Worm (Caenorhabditis elegans) whole organism, mixed stage, embryonic: ENCODE results near the gene C52A11.3.

Experiments
- M03D4.4 ChIP-seq: sonication (generic microtip); optimal IDR thresholded peaks from 2 replicates; lab custom pipeline; 2017; ENCODE audit warnings: mild to moderate bottlenecking, missing genetic modification characterization, missing compliant biosample characterization
- bed-3 ChIP-seq: fragments of 200-800 bp; sonication (Bioruptor generic); optimal IDR thresholded peaks from 3 replicates; lab custom pipeline; 2018; ENCODE audit warnings: mild to moderate bottlenecking, missing genetic modification characterization, moderate library complexity, missing compliant biosample characterization
- blmp-1 ChIP-seq: fragments of 150-350 bp; optimal IDR thresholded peaks from 2 replicates; lab custom pipeline; 2014; ENCODE audit warnings: missing biosample characterization, missing genetic modification characterization
- ceh-39 ChIP-seq: fragments of 150-350 bp; optimal IDR thresholded peaks from 2 replicates; lab custom pipeline; 2014; ENCODE audit warnings: missing biosample characterization, missing genetic modification characterization
- ceh-83 ChIP-seq: fragments of 200-800 bp; sonication (Bioruptor generic); optimal IDR thresholded peaks from 2 replicates; lab custom pipeline; 2018; ENCODE audit warnings: mild to moderate bottlenecking, missing genetic modification characterization, missing compliant biosample characterization
- cnd-1 ChIP-seq: fragments of 200-800 bp; sonication (Bioruptor generic); optimal IDR thresholded peaks from 2 replicates; lab custom pipeline; 2018; ENCODE audit warnings: mild to moderate bottlenecking, missing genetic modification characterization, missing compliant biosample characterization
- drap-1 ChIP-seq: fragments of 200-800 bp; sonication (Bioruptor generic); optimal IDR thresholded peaks from 3 replicates; lab custom pipeline; 2018; ENCODE audit warnings: mild to moderate bottlenecking, missing genetic modification characterization, missing compliant biosample characterization
- elt-3 ChIP-seq: fragments of 150-350 bp; optimal IDR thresholded peaks from 2 replicates; lab custom pipeline; 2014; ENCODE audit warnings: missing biosample characterization, missing genetic modification characterization
- flh-1 ChIP-seq: fragments of 200-800 bp; sonication (Bioruptor generic); optimal IDR thresholded peaks from 2 replicates; lab custom pipeline; 2018; ENCODE audit warnings: mild to moderate bottlenecking, missing genetic modification characterization, moderate library complexity, missing compliant biosample characterization
- ham-2 ChIP-seq: fragments of 200-800 bp; sonication (Bioruptor generic); optimal IDR thresholded peaks from 2 replicates; lab custom pipeline; 2018; ENCODE audit warnings: mild to moderate bottlenecking, missing genetic modification characterization, missing compliant biosample characterization
- hlh-1 ChIP-seq: fragments of 150-350 bp; optimal IDR thresholded peaks from 2 replicates; lab custom pipeline; 2014; ENCODE audit warnings: missing biosample characterization, missing genetic modification reagents, missing genetic modification characterization
- lin-13 ChIP-seq: fragments of 150-350 bp; optimal IDR thresholded peaks from 2 replicates; lab custom pipeline; 2014; ENCODE audit warnings: missing biosample characterization, missing genetic modification characterization
- lin-32 ChIP-seq: fragments of 200-800 bp; sonication (Bioruptor generic); optimal IDR thresholded peaks from 2 replicates; lab custom pipeline; 2018; ENCODE audit warnings: mild to moderate bottlenecking, missing genetic modification characterization, missing compliant biosample characterization
- lsy-2 ChIP-seq: fragments of 150-350 bp; optimal IDR thresholded peaks from 2 replicates; lab custom pipeline; 2014; ENCODE audit warnings: missing biosample characterization, missing genetic modification characterization
- mab-5 ChIP-seq: fragments of 150-350 bp; optimal IDR thresholded peaks from 2 replicates; lab custom pipeline; 2014; ENCODE audit warnings: missing biosample characterization, missing genetic modification characterization
- mep-1 ChIP-seq: fragments of 150-350 bp; optimal IDR thresholded peaks from 2 replicates; lab custom pipeline; 2017; ENCODE audit warnings: missing biosample characterization, missing genetic modification reagents, missing genetic modification characterization, inconsistent platforms
- mls-2 ChIP-seq: sonication (generic microtip); optimal IDR thresholded peaks from 2 replicates; lab custom pipeline; 2016; ENCODE audit warnings: mild to moderate bottlenecking, missing genetic modification characterization, moderate library complexity, missing compliant biosample characterization
- nhr-12 ChIP-seq: fragments of 150-350 bp; optimal IDR thresholded peaks from 2 replicates; lab custom pipeline; 2014; ENCODE audit warnings: missing biosample characterization, missing genetic modification characterization
- nhr-2 ChIP-seq: fragments of 150-350 bp; optimal IDR thresholded peaks from 2 replicates; lab custom pipeline; 2014; ENCODE audit warnings: missing biosample characterization, missing genetic modification characterization
- nhr-237 ChIP-seq: fragments of 150-350 bp; optimal IDR thresholded peaks from 2 replicates; lab custom pipeline; 2014; ENCODE audit warnings: missing biosample characterization, missing genetic modification characterization
- nhr-28 ChIP-seq: fragments of 150-350 bp; optimal IDR thresholded peaks from 2 replicates; lab custom pipeline; 2014; ENCODE audit warnings: missing biosample characterization, missing genetic modification characterization
- nhr-76 ChIP-seq: sonication (generic microtip); optimal IDR thresholded peaks from 2 replicates; lab custom pipeline; 2017; ENCODE audit warnings: missing biosample characterization, missing genetic modification characterization
- pha-4 ChIP-seq: fragments of 150-350 bp; optimal IDR thresholded peaks from 2 replicates; lab custom pipeline; 2018; ENCODE audit warnings: missing biosample characterization, missing genetic modification reagents, missing genetic modification characterization
- snpc-4 ChIP-seq: fragments of 150-350 bp; optimal IDR thresholded peaks from 2 replicates; lab custom pipeline; 2014; ENCODE audit warnings: missing biosample characterization, missing genetic modification characterization
- sptf-1 ChIP-seq: sonication (generic microtip); optimal IDR thresholded peaks from 2 replicates; lab custom pipeline; 2017; ENCODE audit warnings: mild to moderate bottlenecking, missing genetic modification characterization, moderate library complexity, missing compliant biosample characterization
- tbx-8 ChIP-seq: fragments of 200-800 bp; sonication (Bioruptor generic); optimal IDR thresholded peaks from 2 replicates; lab custom pipeline; 2018; ENCODE audit warnings: mild to moderate bottlenecking, missing genetic modification characterization, moderate library complexity, missing compliant biosample characterization
- unc-120 ChIP-seq: sonication (generic microtip); optimal IDR thresholded peaks from 2 replicates; lab custom pipeline; 2017; ENCODE audit warnings: missing genetic modification characterization, missing compliant biosample characterization; ENCODE audit not compliant: poor library complexity, severe bottlenecking
- unc-39 ChIP-seq: fragments of 150-350 bp; optimal IDR thresholded peaks from 2 replicates; lab custom pipeline; 2014; ENCODE audit warnings: missing biosample characterization, missing genetic modification characterization
- unc-62 ChIP-seq: fragments of 150-350 bp; optimal IDR thresholded peaks from 2 replicates; lab custom pipeline; 2014; ENCODE audit warnings: missing biosample characterization, missing genetic modification reagents, missing genetic modification characterization
- ztf-11 ChIP-seq: fragments of 150-350 bp; optimal IDR thresholded peaks from 2 replicates; lab custom pipeline; 2014; ENCODE audit warnings: missing biosample characterization, missing genetic modification characterization

Gene C52A11.3

ce11 chrII:10705347-10705996 lies 31.7 kb upstream of the C52A11.3 start:
- TF ChIP-seq nhr-237: no peak
- no peak for TF ChIP-seq cnd-1 (tag; lab: Kevin White, UChicago)
- TF ChIP-seq drap-1 (GFP tag; lab: Kevin White, UChicago): no peak
- no peak for TF ChIP-seq mab-5 (tag; lab: Kevin White, UChicago)
- TF ChIP-seq lin-13 (tag; lab: Kevin White, UChicago): no peak
- no peak for TF ChIP-seq nhr-2
- TF ChIP-seq nhr-76 (tag; lab: Kevin White, UChicago): no peak

DNA sequence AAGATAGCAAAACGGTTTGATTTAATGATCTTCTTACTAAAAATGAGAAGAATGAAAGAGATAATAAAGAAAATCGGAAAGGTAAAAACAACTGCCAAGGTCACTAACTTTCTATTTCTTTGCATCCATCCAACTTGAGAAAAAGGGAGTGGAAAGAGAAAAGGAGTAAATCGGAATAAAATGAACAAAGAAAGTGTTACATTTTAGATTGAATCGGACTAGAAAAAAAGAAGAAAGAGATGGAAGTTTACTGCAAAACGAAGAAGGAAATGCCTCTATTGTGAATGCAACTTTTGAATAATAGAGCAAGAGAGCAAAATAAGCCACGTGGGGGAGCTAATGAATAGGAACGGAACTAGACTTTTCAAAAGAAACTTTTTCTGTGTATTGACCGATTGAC lies 31.1 kb upstream of the C52A11.3 start:
- no peak for TF ChIP-seq ztf-11 (tag; lab: Kevin White, UChicago)
- no peak for TF ChIP-seq lsy-2 (tag; lab: Kevin White, UChicago)
- no peak for TF ChIP-seq nhr-2
- TF ChIP-seq unc-120: no peak
- no peak for TF ChIP-seq nhr-237
- no peak for TF ChIP-seq blmp-1 (tag; lab: Kevin White, UChicago)
- no peak for TF ChIP-seq flh-1 (GFP tag; lab: Kevin White, UChicago)
- TF ChIP-seq ham-2 (GFP tag; lab: Kevin White, UChicago): no peak
- TF ChIP-seq sptf-1 (tag; lab: Kevin White, UChicago): no peak
- TF ChIP-seq unc-39 (tag; lab: Kevin White, UChicago): no peak
- TF ChIP-seq bed-3 (GFP tag; lab: Kevin White, UChicago): no peak
- no peak for TF ChIP-seq nhr-28
- no peak for TF ChIP-seq ceh-83 (GFP tag; lab: Kevin White, UChicago)
- no peak for TF ChIP-seq mab-5 (tag; lab: Kevin White, UChicago)
- no peak for TF ChIP-seq tbx-8 (GFP tag; lab: Kevin White, UChicago)
- no peak for TF ChIP-seq unc-62 (GFP tag; lab: Kevin White, UChicago)

ce11 chrII:10706901-10707300 lies 30.3 kb upstream of the C52A11.3 start, which contains the start of gene col-80:
col-80 (plus strand) TSS chrII:10707201.
- TF ChIP-seq lin-32 (GFP tag; lab: Kevin White, UChicago) (no peak), pha-4 (tag; lab: Kevin White, UChicago) (no peak), snpc-4 (tag; lab: Kevin White, UChicago) (no peak), lsy-2 (tag; lab: Kevin White, UChicago) (no peak), nhr-28 (no peak), elt-3 (no peak), mls-2 (tag; lab: Kevin White, UChicago) (no peak), ceh-83 (GFP tag; lab: Kevin White, UChicago) (no peak), hlh-1 (tag; lab: Kevin White, UChicago) (no peak), nhr-76 (tag; lab: Kevin White, UChicago) (no peak), lin-13 (tag; lab: Kevin White, UChicago) (no peak), cnd-1 (tag; lab: Kevin White, UChicago) (no peak), mep-1 (tag; lab: Kevin White, UChicago) (no peak), drap-1 (GFP tag; lab: Kevin White, UChicago) (no peak), M03D4.4 (tag; lab: Kevin White, UChicago) (no peak), flh-1 (GFP tag; lab: Kevin White, UChicago) (no peak), bed-3 (GFP tag; lab: Kevin White, UChicago) (no peak), blmp-1 (tag; lab: Kevin White, UChicago) (no peak)

DNA sequence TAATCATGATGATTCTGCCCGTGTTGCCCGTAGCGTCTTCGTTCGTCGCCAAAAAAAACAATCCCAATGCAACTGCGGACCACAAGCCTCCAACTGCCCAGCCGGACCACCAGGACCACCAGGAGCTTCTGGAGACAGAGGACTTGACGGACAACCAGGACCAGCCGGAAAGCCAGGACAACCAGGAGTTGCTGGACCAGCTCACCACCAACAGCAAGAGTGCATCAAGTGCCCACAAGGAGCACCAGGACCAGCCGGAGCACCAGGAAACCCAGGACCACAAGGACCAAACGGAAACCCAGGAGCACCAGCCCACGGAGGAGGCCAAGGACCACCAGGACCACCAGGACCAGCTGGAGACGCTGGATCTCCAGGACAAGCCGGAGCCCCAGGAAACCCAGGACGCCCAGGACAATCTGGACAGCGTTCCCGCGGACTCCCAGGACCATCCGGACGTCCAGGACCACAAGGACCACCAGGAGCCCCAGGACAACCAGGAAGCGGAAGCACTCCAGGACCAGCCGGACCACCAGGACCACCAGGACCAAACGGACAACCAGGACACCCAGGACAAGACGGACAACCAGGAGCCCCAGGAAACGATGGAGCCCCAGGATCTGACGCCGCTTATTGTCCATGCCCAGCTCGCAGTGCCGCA lies 29.6 kb upstream of the C52A11.3 start:
- TF ChIP-seq ceh-39 (tag; lab: Kevin White, UChicago) (no peak), ceh-83 (GFP tag; lab: Kevin White, UChicago) (no peak), unc-120 (no peak), nhr-12 (tag; lab: Kevin White, UChicago) (no peak), lin-32 (GFP tag; lab: Kevin White, UChicago) (no peak), nhr-28 (no peak), M03D4.4 (tag; lab: Kevin White, UChicago) (no peak), lsy-2 (tag; lab: Kevin White, UChicago) (no peak), nhr-76 (tag; lab: Kevin White, UChicago) (no peak)
- TF ChIP-seq, all 35 proteins: peak for 0

DNA sequence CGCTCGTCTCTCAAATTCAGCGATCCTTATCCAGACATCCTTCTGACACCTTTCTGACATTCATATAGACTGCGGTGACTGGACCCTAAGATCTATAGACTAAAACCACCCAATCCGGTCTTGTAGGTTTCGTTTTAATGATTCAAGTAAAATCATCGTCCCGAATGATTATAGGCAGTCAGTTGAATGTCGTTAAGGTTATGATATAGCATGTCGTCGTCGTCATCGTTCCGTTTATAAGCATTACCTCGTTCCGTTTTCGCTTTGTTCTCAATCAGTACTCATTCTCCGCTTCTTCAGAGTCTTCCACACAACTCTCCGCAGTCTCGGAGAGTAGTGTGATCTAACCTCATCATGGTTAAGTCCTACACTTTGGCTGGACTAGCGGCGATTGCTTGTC lies 28.5 kb upstream of the C52A11.3 start, which contains the start of gene bli-1:
Gene bli-1, plus strand, starts transcription at position 301 of the 400 bp plus-strand sequence.
- no peak for TF ChIP-seq nhr-76 (tag; lab: Kevin White, UChicago)
